Worm (Caenorhabditis elegans): ENCODE data around the gene spp-10.

DNA sequence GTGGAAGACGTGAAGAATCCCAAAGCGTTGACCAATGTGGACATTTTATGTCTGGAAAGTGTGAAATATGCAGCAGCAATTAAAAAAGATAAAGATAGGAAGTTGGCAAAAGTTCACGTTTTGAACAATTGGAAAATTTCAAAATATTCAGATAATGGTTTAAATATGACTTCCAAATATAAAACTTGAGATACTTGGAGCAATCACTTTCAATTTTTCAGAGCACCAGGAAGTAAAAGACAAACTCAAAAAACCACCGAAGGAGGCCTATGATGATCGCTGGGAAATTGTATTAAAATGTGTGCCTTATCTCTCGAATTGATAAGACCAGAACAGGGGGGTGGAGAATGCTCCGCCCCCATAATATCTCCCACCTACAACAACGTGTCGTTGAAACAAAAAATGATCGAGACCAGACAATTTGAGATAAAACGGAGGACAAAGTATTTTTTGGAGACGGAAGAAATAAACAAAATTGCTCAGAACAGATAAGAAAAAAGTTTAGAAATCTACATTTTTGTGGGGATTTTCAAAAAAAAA is 25.2 kb upstream of the spp-10 start, which contains the start of gene eppl-1:
- TF ChIP-seq skn-1 (tag; optimal IDR thresholded peaks at IDR 0.05) (no peak), unc-39 (tag; optimal IDR thresholded peaks at IDR 0.05) (no peak), sea-2 (GFP tag; optimal IDR thresholded peaks at IDR 0.05) (no peak), mdl-1 (tag; optimal IDR thresholded peaks at IDR 0.05) (no peak), ceh-82 (tag; optimal IDR thresholded peaks at IDR 0.05) (no peak), jun-1 (tag; optimal IDR thresholded peaks at IDR 0.05) (no peak), nhr-77 (tag; optimal IDR thresholded peaks at IDR 0.05) (no peak), elt-2 (tag; optimal IDR thresholded peaks at IDR 0.05) (peak; percentile 96), ZK546.5 (tag; optimal IDR thresholded peaks at IDR 0.05) (no peak), nhr-237 (tag; optimal IDR thresholded peaks at IDR 0.05) (no peak), unc-62 (GFP tag; optimal IDR thresholded peaks at IDR 0.05) (no peak)
